Fruit fly (Drosophila melanogaster) whole organism, adult: ENCODE data around the gene CG10802.

ENCODE experiments used
- CG11617 ChIP-seq: fragments of 200-800 bp; sonication (Bioruptor generic); optimal IDR thresholded peaks from 2 replicates; lab custom pipeline; 2017; ENCODE audit warnings: mild to moderate bottlenecking, missing biosample characterization, missing genetic modification reagents, missing genetic modification characterization
- CG12768 ChIP-seq: fragments of 200-800 bp; sonication (Bioruptor generic); optimal IDR thresholded peaks from 2 replicates; lab custom pipeline; 2017; ENCODE audit warnings: missing biosample characterization, missing genetic modification characterization, mild to moderate bottlenecking, moderate library complexity, missing genetic modification reagents
- CG14711 ChIP-seq: fragments of 200-800 bp; sonication (Bioruptor generic); optimal IDR thresholded peaks from 2 replicates; lab custom pipeline; 2018; ENCODE audit warnings: missing biosample characterization, mild to moderate bottlenecking, missing genetic modification characterization, moderate library complexity
- CG1620 ChIP-seq: fragments of 200-800 bp; sonication (Bioruptor generic); optimal IDR thresholded peaks from 2 replicates; lab custom pipeline; 2016; ENCODE audit warnings: missing biosample characterization, missing genetic modification characterization
- CG33017 ChIP-seq: fragments of 200-800 bp; sonication (Bioruptor generic); optimal IDR thresholded peaks from 2 replicates; lab custom pipeline; 2018; ENCODE audit warnings: missing biosample characterization, mild to moderate bottlenecking, missing genetic modification characterization, moderate library complexity
- CG5204 ChIP-seq: fragments of 200-800 bp; sonication (Bioruptor generic); optimal IDR thresholded peaks from 2 replicates; lab custom pipeline; 2016; ENCODE audit warnings: missing biosample characterization, missing genetic modification characterization
- CG7101 ChIP-seq: fragments of 200-800 bp; sonication (Bioruptor generic); optimal IDR thresholded peaks from 2 replicates; lab custom pipeline; 2018; ENCODE audit warnings: missing biosample characterization, mild to moderate bottlenecking, missing genetic modification characterization, moderate library complexity
- cnc ChIP-seq, 2 experiments: fragments of >200 bp; optimal IDR thresholded peaks; 2 replicates each; lab custom pipeline; 2017
- kay ChIP-seq: fragments of 200-800 bp; sonication (Bioruptor generic); peaks from one replicate; lab custom pipeline; 2016; ENCODE audit warnings: missing biosample characterization, missing genetic modification characterization, borderline replicate concordance
- ovo ChIP-seq: fragments of 200-800 bp; sonication (Bioruptor generic); optimal IDR thresholded peaks from 2 replicates; lab custom pipeline; 2016; ENCODE audit warnings: missing biosample characterization, missing genetic modification characterization
- pad ChIP-seq: fragments of 200-800 bp; sonication (Bioruptor generic); optimal IDR thresholded peaks from 3 replicates; lab custom pipeline; 2017; ENCODE audit warnings: missing biosample characterization, missing genetic modification characterization, mild to moderate bottlenecking, moderate library complexity, missing genetic modification reagents

- TF ChIP-seq CG1620 (GFP tag; lab: Kevin White, UChicago) (no peak), cnc (optimal IDR thresholded peaks at IDR 0.05; lab: Kevin White, UChicago) (no peak), CG12768 (GFP tag; lab: Kevin White, UChicago) (no peak), kay (GFP tag; lab: Kevin White, UChicago) (no peak), CG33017 (no peak), ovo (GFP tag; lab: Kevin White, UChicago) (no peak), CG11617 (GFP tag; lab: Kevin White, UChicago) (no peak), CG5204 (GFP tag; lab: Kevin White, UChicago) (no peak), pad (GFP tag; lab: Kevin White, UChicago) (no peak), CG14711 (tag; lab: Kevin White, UChicago) (no peak), CG7101 (tag; lab: Kevin White, UChicago) (no peak)
These were observed 27.2 kb upstream of the CG10802 start for dm6 chrX:3455431-3456001.
